Fruit fly (Drosophila melanogaster): ENCODE data around the gene CG13601.

The CG13601 gene

DNA sequence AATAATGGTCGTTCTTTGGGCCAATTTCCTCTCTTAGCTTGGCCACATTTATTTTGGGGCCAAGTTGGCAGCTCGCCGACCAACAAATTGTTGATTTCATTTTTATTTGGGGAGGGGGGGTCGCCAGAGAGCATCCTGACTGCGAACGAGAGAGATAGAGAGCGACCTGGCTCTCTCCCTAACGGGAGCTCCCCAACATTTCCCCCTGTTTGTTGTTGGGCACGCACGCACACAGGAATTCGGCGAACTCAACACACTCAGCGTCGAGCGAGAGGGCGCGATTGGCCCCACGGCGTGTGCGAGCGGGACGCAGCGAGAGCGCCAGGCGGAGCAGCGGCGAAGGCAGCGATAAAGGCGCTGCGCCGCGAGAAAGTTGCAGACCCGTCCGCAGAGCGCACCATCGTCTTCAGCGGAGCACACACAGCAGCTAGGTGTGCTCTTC lies 35.4 kb upstream of the CG13601 start, which contains the start of gene CG31140:
TSS of gene CG31140 (plus strand) at position 400 of the 442 bp plus-strand sequence.
- TF ChIP-seq CG3919 (GFP tag; optimal IDR thresholded peaks at IDR 0.05) (peak; percentile 42), CG6163 (GFP tag; IDR thresholded peaks at IDR 0.05) (peak; percentile 57; the same call in 2 of the 3 replicates), Met (GFP tag; optimal IDR thresholded peaks at IDR 0.05) (no peak), net (GFP tag; optimal IDR thresholded peaks at IDR 0.05) (peak; percentile 46), pdm3 (GFP tag; optimal IDR thresholded peaks at IDR 0.05) (no peak), Eip78C (GFP tag) (peak; percentile 80), esn (GFP tag; optimal IDR thresholded peaks at IDR 0.05) (peak; percentile 25), Gug (GFP tag; IDR thresholded peaks at IDR 0.05) (no peak), fkh (GFP tag; optimal IDR thresholded peaks at IDR 0.05) (no peak), Sox15 (GFP tag; optimal IDR thresholded peaks at IDR 0.05) (no peak), CG16779 (tag; optimal IDR thresholded peaks at IDR 0.05) (peak; percentile 54), CG8632 (GFP tag; optimal IDR thresholded peaks at IDR 0.05) (no peak), Ets96B (tag; optimal IDR thresholded peaks at IDR 0.05) (peak; percentile 27), CG10631 (GFP tag; optimal IDR thresholded peaks at IDR 0.05) (no peak), CG1621 (tag; optimal IDR thresholded peaks at IDR 0.05) (peak; percentile 48), CG11762 (GFP tag; optimal IDR thresholded peaks at IDR 0.05; ENCODE audit: insufficient read depth) (no peak), CG6854 (GFP tag; optimal IDR thresholded peaks at IDR 0.05) (peak; percentile 79), CG3032 (tag; optimal IDR thresholded peaks at IDR 0.05) (no peak), Sox102F (GFP tag; optimal IDR thresholded peaks at IDR 0.05) (peak; percentile 23), CG11902 (GFP tag; optimal IDR thresholded peaks at IDR 0.05) (no peak), salr (GFP tag; optimal IDR thresholded peaks at IDR 0.05) (no peak), eg (GFP tag; IDR thresholded peaks at IDR 0.05) (peak; percentile 48; the same call in 2 of the 3 replicates), CG6276 (GFP tag; optimal IDR thresholded peaks at IDR 0.05) (peak; percentile 27), achi (GFP tag; optimal IDR thresholded peaks at IDR 0.05) (no peak), CG8119 (GFP tag; IDR thresholded peaks at IDR 0.05) (peak; percentile 48; the same call in 2 of the 3 replicates), CG15336 (GFP tag; IDR thresholded peaks at IDR 0.05) (peak; percentile 21; the same call in 1 of the 2 replicates), Hr38 (GFP tag; optimal IDR thresholded peaks at IDR 0.05) (no peak), Eip75B (GFP tag; optimal IDR thresholded peaks at IDR 0.05) (peak; percentile 31), svp (GFP tag) (peak; percentile 45), dsx (GFP tag; optimal IDR thresholded peaks at IDR 0.05; ENCODE audit: poor library complexity, severe bottlenecking) (peak; percentile 46), Lpt (GFP tag; optimal IDR thresholded peaks at IDR 0.05) (peak; percentile 31), CG6808 (GFP tag; optimal IDR thresholded peaks at IDR 0.05) (peak; percentile 27), ss (GFP tag; optimal IDR thresholded peaks at IDR 0.05) (peak; percentile 25 to 65), CG34406 (GFP tag; optimal IDR thresholded peaks at IDR 0.05) (no peak), fd85E (GFP tag; optimal IDR thresholded peaks at IDR 0.05) (peak; percentile 31), CG7368 (GFP tag; optimal IDR thresholded peaks at IDR 0.05) (peak; percentile 47)

- TF ChIP-seq CG31627 (GFP tag; optimal IDR thresholded peaks at IDR 0.05) (no peak), Ets96B (tag; optimal IDR thresholded peaks at IDR 0.05) (no peak), fd85E (GFP tag; optimal IDR thresholded peaks at IDR 0.05) (no peak), net (GFP tag; optimal IDR thresholded peaks at IDR 0.05) (no peak), CG6163 (GFP tag; IDR thresholded peaks at IDR 0.05) (no peak), CG32006 (GFP tag; optimal IDR thresholded peaks at IDR 0.05) (no peak), CG8632 (GFP tag; optimal IDR thresholded peaks at IDR 0.05) (no peak)
Observed at dm6 chr3R:23960865-23961264, 33.4 kb upstream of the CG13601 start.

All from whole organism, prepupa.